Worm (Caenorhabditis elegans) whole organism, L2 larva: ENCODE data around the gene zhp-4.

Source experiments
- aly-2 ChIP-seq: fragments of 150-350 bp; optimal IDR thresholded peaks from 2 replicates; lab custom pipeline; 2014; ENCODE audit warnings: missing biosample characterization, missing genetic modification characterization
- ama-1 ChIP-seq: fragments of 150-350 bp; optimal IDR thresholded peaks from 2 replicates; lab custom pipeline; 2018; ENCODE audit warnings: inconsistent platforms
- blmp-1 ChIP-seq: sonication (generic microtip); optimal IDR thresholded peaks from 2 replicates; lab custom pipeline; 2017; ENCODE audit warnings: missing genetic modification characterization, mild to moderate bottlenecking, missing compliant biosample characterization, antibody characterized with exemption, moderate library complexity; ENCODE audit not compliant: insufficient read depth
- dmd-4 ChIP-seq: sonication (generic microtip); optimal IDR thresholded peaks from 2 replicates; lab custom pipeline; 2017; ENCODE audit warnings: missing biosample characterization, missing genetic modification characterization
- egl-27 ChIP-seq: sonication (generic microtip); optimal IDR thresholded peaks from 3 replicates; lab custom pipeline; 2017; ENCODE audit warnings: missing biosample characterization, missing genetic modification reagents, missing genetic modification characterization
- nhr-11 ChIP-seq: fragments of 150-350 bp; optimal IDR thresholded peaks from 2 replicates; lab custom pipeline; 2014; ENCODE audit warnings: missing biosample characterization, missing genetic modification characterization
- skn-1 ChIP-seq: sonication (generic microtip); optimal IDR thresholded peaks from 2 replicates; lab custom pipeline; 2017; ENCODE audit warnings: missing biosample characterization, missing genetic modification characterization
- sma-3 ChIP-seq: sonication (generic microtip); optimal IDR thresholded peaks from 2 replicates; lab custom pipeline; 2016; ENCODE audit warnings: missing genetic modification reagents, missing genetic modification characterization, missing compliant biosample characterization
- snpc-4 ChIP-seq: fragments of 150-350 bp; optimal IDR thresholded peaks from 2 replicates; lab custom pipeline; 2014; ENCODE audit warnings: missing biosample characterization, missing genetic modification characterization

- no peak for TF ChIP-seq aly-2 (tag; lab: Kevin White, UChicago)
- no peak for TF ChIP-seq nhr-11
- no peak for TF ChIP-seq snpc-4 (tag; lab: Kevin White, UChicago)
- TF ChIP-seq egl-27 (tag; lab: Kevin White, UChicago): no peak
- TF ChIP-seq blmp-1 (tag; lab: Kevin White, UChicago): no peak
- no peak for TF ChIP-seq dmd-4 (tag; lab: Kevin White, UChicago)
- no peak for TF ChIP-seq skn-1 (tag; lab: Kevin White, UChicago)
- no peak for TF ChIP-seq ama-1 (lab: Kevin White, UChicago)
- TF ChIP-seq sma-3: no peak
Observed at ce11 chrV:19073169-19073568, 28.4 kb downstream of the zhp-4 start.
